Worm (Caenorhabditis elegans) whole organism, L4 larva: ENCODE data around the gene fut-8.

Experiments used
- F26F4.8 ChIP-seq: fragments of 200-800 bp; sonication (Bioruptor generic); conservative IDR thresholded peaks from 2 replicates; pipeline ENCODE4 v1.3.6; 2022; ENCODE audit warnings: missing genetic modification characterization, missing compliant biosample characterization
- F49E8.2 ChIP-seq: sonication (generic microtip); optimal IDR thresholded peaks from 2 replicates; lab custom pipeline; 2016; ENCODE audit warnings: missing compliant biosample characterization, mild to moderate bottlenecking, missing genetic modification characterization, borderline replicate concordance
- R02D3.7 ChIP-seq: fragments of 150-350 bp; sonication (generic microtip); optimal IDR thresholded peaks from 3 replicates; lab custom pipeline; 2014; ENCODE audit warnings: missing biosample characterization, missing genetic modification characterization
- T20F7.1 ChIP-seq: fragments of 200-800 bp; sonication (Bioruptor generic); optimal IDR thresholded peaks from 2 replicates; lab custom pipeline; 2018; ENCODE audit warnings: mild to moderate bottlenecking, missing genetic modification characterization, missing compliant biosample characterization
- Y48G9A.11 ChIP-seq: fragments of 200-800 bp; sonication (Bioruptor generic); IDR thresholded peaks from 2 replicates; pipeline ENCODE4 v1.3.6; 2022; ENCODE audit warnings: missing genetic modification reagents, missing genetic modification characterization, missing compliant biosample characterization
- ZK546.5 ChIP-seq, 2 experiments: sonication (generic microtip); optimal IDR thresholded peaks; 2 replicates each; lab custom pipeline; 2017; ENCODE audit warnings: missing biosample characterization in 2 of 2, missing genetic modification characterization in 2 of 2
- aha-1 ChIP-seq: fragments of 150-350 bp; peaks from one replicate; lab custom pipeline; 2014; ENCODE audit warnings: missing biosample characterization, missing genetic modification characterization
- ama-1 ChIP-seq: fragments of 150-350 bp; optimal IDR thresholded peaks from 2 replicates; lab custom pipeline; 2014; ENCODE audit warnings: inconsistent platforms, mixed read lengths
- cey-2 ChIP-seq: sonication (generic microtip); optimal IDR thresholded peaks from 3 replicates; lab custom pipeline; 2017; ENCODE audit warnings: missing genetic modification characterization, mild to moderate bottlenecking, missing compliant biosample characterization, antibody characterized with exemption, borderline replicate concordance; ENCODE audit not compliant: insufficient read depth
- daf-16 ChIP-seq, 3 experiments: sonication (generic microtip); optimal IDR thresholded peaks; 2 replicates each; lab custom pipeline; 2016 to 2017; ENCODE audit warnings: missing genetic modification characterization in 3 of 3, missing genetic modification reagents in 3 of 3, mild to moderate bottlenecking in 2 of 3, missing compliant biosample characterization in 2 of 3, missing biosample characterization in 1 of 3, moderate library complexity in 1 of 3
- daf-19 ChIP-seq: fragments of 200-800 bp; sonication (Bioruptor generic); conservative IDR thresholded peaks from 2 replicates; pipeline ENCODE4 v1.3.6; 2022; ENCODE audit warnings: missing genetic modification characterization, missing compliant biosample characterization
- duxl-1 ChIP-seq: sonication (generic microtip); optimal IDR thresholded peaks from 2 replicates; lab custom pipeline; 2016; ENCODE audit warnings: mild to moderate bottlenecking, missing genetic modification characterization, moderate library complexity, missing compliant biosample characterization; ENCODE audit not compliant: poor library complexity
- dve-1 ChIP-seq: sonication (generic microtip); optimal IDR thresholded peaks from 2 replicates; lab custom pipeline; 2017; ENCODE audit warnings: antibody characterized with exemption, mild to moderate bottlenecking, missing genetic modification characterization, missing compliant biosample characterization; ENCODE audit not compliant: insufficient read depth
- egl-27 ChIP-seq: sonication (generic microtip); optimal IDR thresholded peaks from 3 replicates; lab custom pipeline; 2017; ENCODE audit warnings: missing biosample characterization, missing genetic modification reagents, missing genetic modification characterization
- fos-1 ChIP-seq: fragments of 150-350 bp; optimal IDR thresholded peaks from 2 replicates; lab custom pipeline; 2014; ENCODE audit warnings: missing biosample characterization, missing genetic modification characterization
- hif-1 ChIP-seq, 2 experiments: sonication (generic microtip); optimal IDR thresholded peaks; 2 replicates each; lab custom pipeline; 2016 to 2017; ENCODE audit warnings: missing compliant biosample characterization in 2 of 2, missing genetic modification characterization in 2 of 2, missing genetic modification reagents in 2 of 2, missing genotype in 2 of 2, mild to moderate bottlenecking in 1 of 2
- hmg-1.1 ChIP-seq: fragments of 200-800 bp; sonication (Bioruptor generic); IDR thresholded peaks from 2 replicates; pipeline ENCODE4 v1.3.6; 2022; ENCODE audit warnings: missing genetic modification reagents, missing genetic modification characterization, missing compliant biosample characterization
- lin-1 ChIP-seq: fragments of 200-800 bp; sonication (Bioruptor generic); IDR thresholded peaks from 2 replicates; pipeline ENCODE4 v1.3.6; 2022; ENCODE audit warnings: missing genetic modification reagents, missing genetic modification characterization, missing compliant biosample characterization
- lsy-2 ChIP-seq, 2 experiments: fragments of 150-350 bp in 1 of 2; sonication (generic microtip) in 1 of 2; optimal IDR thresholded peaks; 2 replicates each; lab custom pipeline; 2014 to 2017; ENCODE audit warnings: missing biosample characterization in 2 of 2, missing genetic modification characterization in 2 of 2
- mdt-29 ChIP-seq: fragments of 200-800 bp; sonication (Bioruptor generic); IDR thresholded peaks from 2 replicates; pipeline ENCODE4 v1.3.6; 2022; ENCODE audit warnings: missing genetic modification reagents, missing genetic modification characterization, missing compliant biosample characterization
- mes-2 ChIP-seq: sonication (generic microtip); optimal IDR thresholded peaks from 2 replicates; lab custom pipeline; 2016; ENCODE audit warnings: missing genotype, mild to moderate bottlenecking, missing genetic modification characterization, missing compliant biosample characterization; ENCODE audit not compliant: poor library complexity, severe bottlenecking
- nhr-237 ChIP-seq: sonication (generic microtip); optimal IDR thresholded peaks from 2 replicates; lab custom pipeline; 2017; ENCODE audit warnings: missing biosample characterization, missing genetic modification characterization
- nhr-41 ChIP-seq: fragments of 200-800 bp; sonication (Bioruptor generic); IDR thresholded peaks from 2 replicates; pipeline ENCODE4 v1.3.6; 2022; ENCODE audit warnings: missing genetic modification reagents, missing genetic modification characterization, missing compliant biosample characterization
- nhr-6 ChIP-seq: fragments of 150-350 bp; optimal IDR thresholded peaks from 2 replicates; lab custom pipeline; 2014; ENCODE audit warnings: missing biosample characterization, missing genetic modification characterization
- nhr-77 ChIP-seq: fragments of 150-350 bp; optimal IDR thresholded peaks from 2 replicates; lab custom pipeline; 2014; ENCODE audit warnings: missing biosample characterization, missing genetic modification characterization
- pha-4 ChIP-seq, 2 experiments: fragments of 150-350 bp in 1 of 2; fragments of 200-800 bp in 1 of 2; sonication (Bioruptor generic) in 1 of 2; IDR thresholded peaks in 1 of 2; optimal IDR thresholded peaks in 1 of 2; 2 replicates each; pipeline versions ENCODE4 v1.3.6 to Lab custom; 2014 to 2022; ENCODE audit warnings: missing genetic modification characterization in 2 of 2, missing genetic modification reagents in 2 of 2, missing biosample characterization in 1 of 2, missing compliant biosample characterization in 1 of 2
- php-3 ChIP-seq: fragments of 200-800 bp; sonication (Bioruptor generic); IDR thresholded peaks from 2 replicates; pipeline ENCODE4 v1.3.6; 2022; ENCODE audit warnings: missing genetic modification reagents, missing genetic modification characterization, missing compliant biosample characterization
- pqm-1 ChIP-seq: sonication (generic microtip); optimal IDR thresholded peaks from 2 replicates; lab custom pipeline; 2017; ENCODE audit warnings: missing biosample characterization, missing genetic modification characterization
- rbr-2 ChIP-seq: sonication (generic microtip); optimal IDR thresholded peaks from 2 replicates; lab custom pipeline; 2016; ENCODE audit warnings: missing genotype, missing genetic modification characterization, missing compliant biosample characterization
- saeg-2 ChIP-seq: fragments of 200-800 bp; sonication (Bioruptor generic); IDR thresholded peaks from 2 replicates; pipeline ENCODE4 v1.3.6; 2022; ENCODE audit warnings: missing genetic modification reagents, missing genetic modification characterization, missing compliant biosample characterization
- set-16 ChIP-seq: fragments of 200-800 bp; sonication (Bioruptor generic); IDR thresholded peaks from 2 replicates; pipeline ENCODE4 v1.3.6; 2022; ENCODE audit warnings: missing genetic modification reagents, missing genetic modification characterization, missing compliant biosample characterization
- snpc-1.2 ChIP-seq: fragments of 200-800 bp; sonication (Bioruptor generic); IDR thresholded peaks from 2 replicates; pipeline ENCODE4 v1.3.6; 2022; ENCODE audit warnings: missing genetic modification reagents, missing genetic modification characterization, missing compliant biosample characterization
- unc-130 ChIP-seq: sonication (generic microtip); optimal IDR thresholded peaks from 2 replicates; lab custom pipeline; 2016; ENCODE audit warnings: missing genetic modification reagents, missing genetic modification characterization, missing compliant biosample characterization
- unc-62 ChIP-seq, 3 experiments: fragments of 150-350 bp in 1 of 3; sonication (generic microtip); optimal IDR thresholded peaks in 2 of 3; peaks in 1 of 3; 1 replicate in 1 of 3; 2 replicates in 2 of 3; lab custom pipeline; 2014 to 2017; ENCODE audit warnings: missing biosample characterization in 3 of 3, missing genetic modification characterization in 3 of 3, missing genetic modification reagents in 3 of 3, missing genotype in 1 of 3
- zfp-2 ChIP-seq: sonication (generic microtip); optimal IDR thresholded peaks from 2 replicates; lab custom pipeline; 2016; ENCODE audit warnings: mild to moderate bottlenecking, missing genetic modification characterization, missing compliant biosample characterization
- zfp-3 ChIP-seq: fragments of 200-800 bp; sonication (Bioruptor generic); conservative IDR thresholded peaks from 2 replicates; pipeline ENCODE4 v1.3.6; 2022; ENCODE audit warnings: missing genetic modification reagents, missing genetic modification characterization, missing compliant biosample characterization
- zip-11 ChIP-seq: fragments of 200-800 bp; sonication (Bioruptor generic); IDR thresholded peaks from 2 replicates; pipeline ENCODE4 v1.3.6; 2022; ENCODE audit warnings: missing genetic modification characterization, missing compliant biosample characterization

fut-8 gene

ce11 chrV:6012401-6012800 is 22.1 kb upstream of the fut-8 start:
- TF ChIP-seq dve-1 (peak; percentile 19), daf-16 (GFP tag; optimal IDR thresholded peaks at IDR 0.05; lab: Kevin White, UChicago) (no peak), daf-16 (tag; optimal IDR thresholded peaks at IDR 0.05; lab: Kevin White, UChicago) (no peak), zip-11 (GFP tag; lab: Robert Waterston, UW) (no peak), T20F7.1 (GFP tag; lab: Kevin White, UChicago) (peak; percentile 32), lsy-2 (tag; optimal IDR thresholded peaks at IDR 0.05; lab: Kevin White, UChicago) (peak in 1 of 2 experiments; percentile 29), zfp-2 (no peak), pqm-1 (tag; lab: Kevin White, UChicago) (peak; percentile 20), ama-1 (no peak), mdt-29 (GFP tag; lab: Robert Waterston, UW) (peak; percentile 28; the same call in 1 of the 2 replicates), F49E8.2 (tag; lab: Kevin White, UChicago) (no peak), saeg-2 (GFP tag; lab: Robert Waterston, UW) (no peak), hif-1 (tag; optimal IDR thresholded peaks at IDR 0.05; lab: Kevin White, UChicago) (no peak), pha-4 (GFP tag; IDR thresholded peaks at IDR 0.05; lab: Robert Waterston, UW) (no peak), pha-4 (tag; optimal IDR thresholded peaks at IDR 0.05; lab: Kevin White, UChicago) (no peak), duxl-1 (tag; lab: Kevin White, UChicago) (no peak), F26F4.8 (GFP tag; lab: Robert Waterston, UW) (no peak), lin-1 (GFP tag; lab: Robert Waterston, UW) (no peak), set-16 (no peak), nhr-77 (tag; lab: Kevin White, UChicago) (no peak), R02D3.7 (tag; lab: Kevin White, UChicago) (no peak), Y48G9A.11 (no peak), aha-1 (tag; lab: Kevin White, UChicago) (peak; percentile 83), unc-130 (GFP tag; lab: Kevin White, UChicago) (no peak), fos-1 (tag; lab: Kevin White, UChicago) (no peak)
- TF ChIP-seq, all 104 proteins: peak for 6

DNA sequence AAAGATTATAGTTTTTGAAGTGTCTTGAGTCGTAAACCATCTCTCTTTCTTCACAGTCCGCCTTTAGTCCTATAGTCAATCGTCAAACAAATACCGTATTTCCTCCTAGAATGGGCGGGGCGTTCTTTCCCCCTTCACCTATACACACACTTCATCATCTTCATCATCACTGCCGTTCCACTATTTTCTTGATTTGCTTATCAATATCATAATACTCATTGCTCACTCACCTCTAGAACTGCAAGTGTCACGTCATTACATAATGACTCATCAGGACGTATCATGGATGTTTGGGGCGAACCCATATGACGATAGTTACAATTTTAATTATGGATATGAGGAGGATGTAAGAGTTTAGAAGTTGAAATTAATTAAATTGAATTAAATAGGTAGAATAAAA is 20.4 kb upstream of the fut-8 start:
- TF ChIP-seq snpc-1.2 (no peak), dve-1 (peak; percentile 20), nhr-237 (no peak), nhr-6 (tag; lab: Kevin White, UChicago) (peak; percentile 7), zfp-3 (GFP tag; lab: Robert Waterston, UW) (no peak), ZK546.5 (tag; optimal IDR thresholded peaks at IDR 0.05; lab: Kevin White, UChicago) (no peak), php-3 (GFP tag; lab: Robert Waterston, UW) (no peak), nhr-41 (GFP tag; lab: Robert Waterston, UW) (no peak), cey-2 (no peak), daf-19 (GFP tag; lab: Robert Waterston, UW) (no peak), aha-1 (tag; lab: Kevin White, UChicago) (no peak), mes-2 (tag; lab: Kevin White, UChicago) (peak; percentile 14), pha-4 (GFP tag; IDR thresholded peaks at IDR 0.05; lab: Robert Waterston, UW) (no peak), pha-4 (tag; optimal IDR thresholded peaks at IDR 0.05; lab: Kevin White, UChicago) (peak; percentile 41), egl-27 (tag; lab: Kevin White, UChicago) (no peak), lsy-2 (tag; optimal IDR thresholded peaks at IDR 0.05; lab: Kevin White, UChicago) (peak in 1 of 2 experiments; percentile 9), rbr-2 (no peak), unc-62 (GFP tag; optimal IDR thresholded peaks at IDR 0.05 in 1 of 2; lab: Kevin White, UChicago) (peak in 1 of 2 experiments; percentile 92), unc-62 (tag; optimal IDR thresholded peaks at IDR 0.05; lab: Kevin White, UChicago) (no peak), daf-16 (GFP tag; optimal IDR thresholded peaks at IDR 0.05; lab: Kevin White, UChicago) (no peak), daf-16 (tag; optimal IDR thresholded peaks at IDR 0.05; lab: Kevin White, UChicago) (no peak), hmg-1.1 (GFP tag; lab: Robert Waterston, UW) (no peak)
